Worm (Caenorhabditis elegans) whole organism, late embryonic: Measurements from ENCODE around the gene H06I04.3.

Source experiments
- ama-1 ChIP-seq: fragments of 150-350 bp; optimal IDR thresholded peaks from 2 replicates; lab custom pipeline; 2014
- ceh-34 ChIP-seq: sonication (generic microtip); optimal IDR thresholded peaks from 2 replicates; lab custom pipeline; 2016; ENCODE audit warnings: mild to moderate bottlenecking, missing genetic modification characterization, missing compliant biosample characterization
- dmd-4 ChIP-seq: sonication (generic microtip); optimal IDR thresholded peaks from 2 replicates; lab custom pipeline; 2016; ENCODE audit warnings: borderline replicate concordance, missing genetic modification characterization, missing compliant biosample characterization
- dve-1 ChIP-seq: sonication (generic microtip); optimal IDR thresholded peaks from 2 replicates; lab custom pipeline; 2017; ENCODE audit warnings: antibody characterized with exemption, mild to moderate bottlenecking, missing genetic modification characterization, missing compliant biosample characterization
- fax-1 ChIP-seq: sonication (generic microtip); optimal IDR thresholded peaks from 2 replicates; lab custom pipeline; 2016; ENCODE audit warnings: missing genotype, missing genetic modification characterization, missing compliant biosample characterization
- gmeb-2 ChIP-seq: sonication (generic microtip); optimal IDR thresholded peaks from 2 replicates; lab custom pipeline; 2016; ENCODE audit warnings: missing genetic modification characterization, inconsistent platforms, missing compliant biosample characterization
- hlh-15 ChIP-seq: sonication (generic microtip); optimal IDR thresholded peaks from 2 replicates; lab custom pipeline; 2016; ENCODE audit warnings: missing genetic modification characterization, missing compliant biosample characterization
- odd-2 ChIP-seq: sonication (generic microtip); optimal IDR thresholded peaks from 2 replicates; lab custom pipeline; 2017; ENCODE audit warnings: antibody characterized with exemption, mild to moderate bottlenecking, missing genetic modification characterization, missing compliant biosample characterization
- pat-9 ChIP-seq: fragments of 200-800 bp; sonication (Bioruptor generic); optimal IDR thresholded peaks from 2 replicates; lab custom pipeline; 2018; ENCODE audit warnings: mild to moderate bottlenecking, missing genetic modification characterization, moderate library complexity, missing compliant biosample characterization
- pha-4 ChIP-seq: fragments of 150-350 bp; optimal IDR thresholded peaks from 2 replicates; lab custom pipeline; 2018; ENCODE audit warnings: missing biosample characterization, missing genetic modification reagents, missing genetic modification characterization
- pqm-1 ChIP-seq: sonication (generic microtip); optimal IDR thresholded peaks from 2 replicates; lab custom pipeline; 2016; ENCODE audit warnings: missing genetic modification characterization, missing compliant biosample characterization
- tbx-2 ChIP-seq: sonication (generic microtip); optimal IDR thresholded peaks from 2 replicates; lab custom pipeline; 2016; ENCODE audit warnings: missing genetic modification characterization, missing compliant biosample characterization
- unc-55 ChIP-seq: sonication (generic microtip); optimal IDR thresholded peaks from 2 replicates; lab custom pipeline; 2017; ENCODE audit warnings: missing biosample characterization, missing genetic modification reagents, missing genetic modification characterization
- unc-86 ChIP-seq: sonication (generic microtip); optimal IDR thresholded peaks from 2 replicates; lab custom pipeline; 2016; ENCODE audit warnings: missing genetic modification characterization, missing compliant biosample characterization

- TF ChIP-seq ceh-34 (tag; lab: Kevin White, UChicago) (no peak), fax-1 (no peak), ama-1 (lab: Kevin White, UChicago) (no peak), dmd-4 (no peak), hlh-15 (tag; lab: Kevin White, UChicago) (no peak), unc-55 (GFP tag; lab: Kevin White, UChicago) (no peak), unc-86 (tag; lab: Kevin White, UChicago) (no peak), tbx-2 (tag; lab: Kevin White, UChicago) (no peak), pha-4 (tag; lab: Kevin White, UChicago) (no peak), odd-2 (tag; lab: Kevin White, UChicago) (no peak), gmeb-2 (tag; lab: Kevin White, UChicago) (no peak), dve-1 (tag; lab: Kevin White, UChicago) (no peak), pqm-1 (no peak), pat-9 (tag; lab: Kevin White, UChicago) (no peak)
Measured at ce11 chrIII:3106301-3106700, 36.0 kb downstream of the H06I04.3 start.
